Worm (Caenorhabditis elegans): ENCODE measurements around the gene nhr-233.

DNA sequence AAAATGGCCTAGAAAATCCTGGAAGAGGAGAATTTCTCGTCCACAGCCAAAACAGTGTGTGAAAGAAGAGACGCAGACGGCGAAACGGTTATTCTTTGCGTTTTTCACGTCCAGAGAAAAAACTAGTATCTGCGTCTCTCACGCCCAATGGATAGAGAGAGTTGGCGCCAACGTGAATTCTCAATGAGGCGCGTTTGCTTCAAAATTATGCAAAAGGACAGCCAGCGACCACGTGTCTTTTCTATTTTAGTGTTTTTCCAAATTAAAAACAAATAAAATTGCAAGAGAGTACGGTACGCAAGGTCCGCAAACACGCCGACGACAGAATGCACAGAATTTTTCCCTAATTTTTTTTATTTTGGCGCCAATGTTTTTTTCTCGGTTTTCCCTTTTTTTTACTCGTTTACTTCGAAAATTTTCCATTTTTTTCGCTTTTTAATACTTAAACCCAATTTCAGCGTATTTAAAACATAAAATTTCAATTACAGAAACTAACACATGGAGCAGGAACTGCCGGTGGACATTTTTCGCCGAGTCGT is 32.6 kb downstream of the nhr-233 start, which contains the start of gene Y32B12B.2:
- no peak for TF ChIP-seq egl-27 (tag; optimal IDR thresholded peaks at IDR 0.05)
- TF ChIP-seq mab-5 (tag; optimal IDR thresholded peaks at IDR 0.05): no peak
- no peak for TF ChIP-seq ztf-11 (tag; optimal IDR thresholded peaks at IDR 0.05)
- TF ChIP-seq elt-1 (tag; optimal IDR thresholded peaks at IDR 0.05): no peak
- no peak for TF ChIP-seq nhr-77 (tag; optimal IDR thresholded peaks at IDR 0.05)

All from whole organism, L2 larva.